Worm (Caenorhabditis elegans) whole organism, L2 larva: Measurements from ENCODE around the gene srt-4.

Experiments
- alr-1 ChIP-seq: fragments of 150-350 bp; optimal IDR thresholded peaks from 2 replicates; lab custom pipeline; 2014; ENCODE audit warnings: missing biosample characterization, missing genetic modification characterization
- ama-1 ChIP-seq: fragments of 150-350 bp; optimal IDR thresholded peaks from 2 replicates; lab custom pipeline; 2018; ENCODE audit warnings: inconsistent platforms
- nhr-77 ChIP-seq: fragments of 150-350 bp; optimal IDR thresholded peaks from 2 replicates; lab custom pipeline; 2014; ENCODE audit warnings: missing biosample characterization, missing genetic modification characterization
- ztf-4 ChIP-seq: fragments of 150-350 bp; optimal IDR thresholded peaks from 2 replicates; lab custom pipeline; 2014; ENCODE audit warnings: missing biosample characterization, missing genetic modification characterization

- TF ChIP-seq ama-1, result no peak
- TF ChIP-seq ztf-4 (tag; lab: Kevin White, UChicago), result no peak
- TF ChIP-seq nhr-77 (tag; lab: Kevin White, UChicago), result no peak
- TF ChIP-seq alr-1 (tag; lab: Kevin White, UChicago), result no peak
Measured at ce11 chrV:2573881-2574280, 3.8 kb upstream of the srt-4 start, which contains the start of gene nhr-290.
